Fruit fly (Drosophila melanogaster): ENCODE data around the gene PolG1.

PolG1 gene

DNA sequence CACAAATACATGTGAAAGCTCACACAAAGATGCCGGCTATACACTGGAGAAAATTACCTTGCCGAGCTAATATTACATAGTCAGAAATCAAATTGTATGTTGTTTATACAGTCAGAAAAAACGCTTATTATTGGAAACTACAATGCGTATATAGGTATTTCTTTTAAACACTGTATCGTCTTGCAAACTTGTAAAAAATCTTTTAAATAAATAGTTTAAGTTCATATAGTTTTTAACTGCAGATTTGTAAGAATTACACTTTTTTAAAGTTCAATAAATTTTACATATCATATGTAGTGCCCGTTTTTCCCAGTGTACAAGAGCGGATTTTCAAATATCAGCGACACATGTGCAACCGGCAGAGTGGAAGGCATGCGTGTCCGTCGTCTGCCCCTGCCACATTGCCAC, 12.2 kb upstream of the PolG1 start (continued):
- TF ChIP-seq CG17912 (GFP tag; optimal IDR thresholded peaks at IDR 0.05) = no peak
- peak; percentile 74 for TF ChIP-seq klu (GFP tag; IDR thresholded peaks at IDR 0.05)
- TF ChIP-seq HLH4C (GFP tag; IDR thresholded peaks at IDR 0.05; ENCODE audit: partially characterized antibody) = no peak
- no peak for TF ChIP-seq D (optimal IDR thresholded peaks at IDR 0.05)
- peak; percentile 69 for TF ChIP-seq D (GFP tag; optimal IDR thresholded peaks at IDR 0.05)
- TF ChIP-seq so (GFP tag; IDR thresholded peaks at IDR 0.05) = peak; percentile 90
- peak; percentile 70 for TF ChIP-seq cwo (GFP tag; optimal IDR thresholded peaks at IDR 0.05)
- TF ChIP-seq Hmr (GFP tag; optimal IDR thresholded peaks at IDR 0.05) = peak; percentile 74
- no peak for TF ChIP-seq B-H2 (GFP tag; optimal IDR thresholded peaks at IDR 0.05)
- no peak for TF ChIP-seq yki (optimal IDR thresholded peaks at IDR 0.05)
- peak; percentile 66 for TF ChIP-seq nerfin-1 (tag; optimal IDR thresholded peaks at IDR 0.05)
- 0 out of 2 replicates have a peak, but pooled peaks have one; percentile 42 for TF ChIP-seq wdn (GFP tag; IDR thresholded peaks at IDR 0.05)
- TF ChIP-seq Atf6 (GFP tag; IDR thresholded peaks at IDR 0.05) = peak; percentile 83
- no peak for TF ChIP-seq gt (GFP tag; IDR thresholded peaks at IDR 0.05)
- peak; percentile 79 for TF ChIP-seq wor (GFP tag; IDR thresholded peaks at IDR 0.05)
- peak; percentile 79 for TF ChIP-seq Fer1 (GFP tag; optimal IDR thresholded peaks at IDR 0.05)
- TF ChIP-seq Meics (GFP tag; optimal IDR thresholded peaks at IDR 0.05) = peak; percentile 79
- TF ChIP-seq CG6689 (GFP tag; IDR thresholded peaks at IDR 0.05) = peak; percentile 79
- peak; percentile 86 for TF ChIP-seq org-1 (GFP tag; optimal IDR thresholded peaks at IDR 0.05)
- TF ChIP-seq CG18619 (GFP tag; optimal IDR thresholded peaks at IDR 0.05) = peak; percentile 82
- TF ChIP-seq grn (GFP tag; optimal IDR thresholded peaks at IDR 0.05) = no peak
- no peak for TF ChIP-seq sima (GFP tag; optimal IDR thresholded peaks at IDR 0.05)
- TF ChIP-seq CG10431 (GFP tag; optimal IDR thresholded peaks at IDR 0.05) = peak; percentile 28
- no peak for TF ChIP-seq TFAM (GFP tag; optimal IDR thresholded peaks at IDR 0.05)
- TF ChIP-seq Antp (GFP tag; optimal IDR thresholded peaks at IDR 0.05) = peak; percentile 65
- peak; percentile 4 for TF ChIP-seq Atf3 (GFP tag; optimal IDR thresholded peaks at IDR 0.05)
- TF ChIP-seq CG1024 (GFP tag; IDR thresholded peaks at IDR 0.05) = peak; percentile 66; the same call in 1 of the 2 replicates
- peak; percentile 90 for TF ChIP-seq CG10147 (GFP tag; optimal IDR thresholded peaks at IDR 0.05)
- peak; percentile 73 for TF ChIP-seq lab (GFP tag; optimal IDR thresholded peaks at IDR 0.05)
- peak; percentile 63 for TF ChIP-seq CG18476 (GFP tag; optimal IDR thresholded peaks at IDR 0.05)
- peak in 1 of 2 experiments; percentile 93 for TF ChIP-seq Eip74EF (GFP tag; optimal IDR thresholded peaks at IDR 0.05)
- peak; percentile 66 for TF ChIP-seq CG3407 (GFP tag; optimal IDR thresholded peaks at IDR 0.05)
- TF ChIP-seq CG6791 (GFP tag; IDR thresholded peaks at IDR 0.05; ENCODE audit: partially characterized antibody) = no peak
- TF ChIP-seq pho (GFP tag; optimal IDR thresholded peaks at IDR 0.05) = peak; percentile 72
- no peak for TF ChIP-seq CG34224 (GFP tag; IDR thresholded peaks at IDR 0.05; ENCODE audit: partially characterized antibody)
- TF ChIP-seq gro (GFP tag; optimal IDR thresholded peaks at IDR 0.05) = peak; percentile 15
- TF ChIP-seq CG1603 (tag; optimal IDR thresholded peaks at IDR 0.05) = peak; percentile 11
- TF ChIP-seq bbx (GFP tag; IDR thresholded peaks at IDR 0.05; ENCODE audit: partially characterized antibody) = no peak
- TF ChIP-seq CG6854 (GFP tag; optimal IDR thresholded peaks at IDR 0.05) = peak; percentile 2
- TF ChIP-seq pros (GFP tag; optimal IDR thresholded peaks at IDR 0.05) = no peak
- TF ChIP-seq Fer3 (tag; optimal IDR thresholded peaks at IDR 0.05) = peak; percentile 76
- TF ChIP-seq CG11695 (GFP tag; IDR thresholded peaks at IDR 0.05) = peak; percentile 91
- peak; percentile 1 for TF ChIP-seq Jarid2 (GFP tag; optimal IDR thresholded peaks at IDR 0.05)
- TF ChIP-seq Oaz (GFP tag; IDR thresholded peaks at IDR 0.05) = peak; percentile 65; the same call in 1 of the 2 replicates
- TF ChIP-seq CG18764 (GFP tag; optimal IDR thresholded peaks at IDR 0.05) = peak; percentile 36
- no peak for TF ChIP-seq Dref (GFP tag; IDR thresholded peaks at IDR 0.05)
- no peak for TF ChIP-seq amos (GFP tag; IDR thresholded peaks at IDR 0.05; ENCODE audit: partially characterized antibody)
- TF ChIP-seq Rx (GFP tag; IDR thresholded peaks at IDR 0.05) = 0 out of 2 replicates have a peak, but pooled peaks have one; percentile 42
- TF ChIP-seq pan (optimal IDR thresholded peaks at IDR 0.05) = no peak
- peak in 1 of 2 experiments; percentile 77 for TF ChIP-seq pan (GFP tag; optimal IDR thresholded peaks at IDR 0.05 in 1 of 2, IDR thresholded peaks at IDR 0.05 in 1 of 2)
- TF ChIP-seq CG43689 (GFP tag; IDR thresholded peaks at IDR 0.05) = peak; percentile 48; the same call in 1 of the 2 replicates

All from whole organism, embryonic.